Fruit fly (Drosophila melanogaster) whole organism, embryonic: Measurements from ENCODE around the gene Actn.

Experiments used
- CG10267 ChIP-seq: fragments of 200-800 bp; sonication (Bioruptor generic); optimal IDR thresholded peaks from 2 replicates; lab custom pipeline; 2018; ENCODE audit warnings: missing biosample characterization, mild to moderate bottlenecking, missing genetic modification characterization, moderate library complexity
- CG10431 ChIP-seq: fragments of 200-800 bp; sonication (Bioruptor generic); optimal IDR thresholded peaks from 3 replicates; lab custom pipeline; 2018; ENCODE audit warnings: missing biosample characterization, mild to moderate bottlenecking, missing genetic modification characterization
- CG11085 ChIP-seq: fragments of 200-800 bp; sonication (Bioruptor generic); IDR thresholded peaks from 2 replicates; pipeline ENCODE4 v1.3.6; 2022; ENCODE audit warnings: missing biosample characterization, missing genetic modification characterization
- CG11398 ChIP-seq: fragments of 200-800 bp; sonication (Bioruptor generic); optimal IDR thresholded peaks from 2 replicates; lab custom pipeline; 2016; ENCODE audit warnings: missing biosample characterization, missing genetic modification characterization
- CG12155 ChIP-seq: fragments of 200-800 bp; sonication (Bioruptor generic); optimal IDR thresholded peaks from 3 replicates; lab custom pipeline; 2016; ENCODE audit warnings: missing biosample characterization, missing genetic modification characterization
- CG1233 ChIP-seq: fragments of 200-800 bp; sonication (Bioruptor generic); optimal IDR thresholded peaks from 4 replicates; lab custom pipeline; 2018; ENCODE audit warnings: missing biosample characterization, mild to moderate bottlenecking, missing genetic modification characterization
- CG12744 ChIP-seq: fragments of 200-800 bp; sonication (Bioruptor generic); optimal IDR thresholded peaks from 2 replicates; lab custom pipeline; 2016; ENCODE audit warnings: missing biosample characterization, missing genetic modification characterization
- CG13287 ChIP-seq: fragments of 200-800 bp; sonication (Bioruptor generic); IDR thresholded peaks from 2 replicates; pipeline ENCODE4 v1.3.6; 2022; ENCODE audit warnings: missing biosample characterization, missing genetic modification characterization; ENCODE audit not compliant: partially characterized antibody
- CG13624 ChIP-seq: fragments of 200-800 bp; sonication (Bioruptor generic); optimal IDR thresholded peaks from 2 replicates; lab custom pipeline; 2016; ENCODE audit warnings: missing biosample characterization, missing genetic modification characterization
- CG14014 ChIP-seq: fragments of 200-800 bp; sonication (Bioruptor generic); IDR thresholded peaks from 2 replicates; pipeline ENCODE4 v1.3.6; 2022; ENCODE audit warnings: missing biosample characterization, missing genetic modification characterization
- CG1647 ChIP-seq: fragments of 200-800 bp; sonication (Bioruptor generic); optimal IDR thresholded peaks from 3 replicates; lab custom pipeline; 2016; ENCODE audit warnings: missing biosample characterization, missing genetic modification characterization
- CG17568 ChIP-seq: fragments of 200-800 bp; sonication (Bioruptor generic); optimal IDR thresholded peaks from 2 replicates; lab custom pipeline; 2018; ENCODE audit warnings: missing biosample characterization, mild to moderate bottlenecking, missing genetic modification characterization, moderate library complexity
- CG17612 ChIP-seq: fragments of 200-800 bp; sonication (Bioruptor generic); IDR thresholded peaks from 2 replicates; pipeline ENCODE4 v1.3.6; 2022; ENCODE audit warnings: missing biosample characterization, missing genetic modification characterization
- CG18619 ChIP-seq: fragments of 200-800 bp; sonication (Bioruptor generic); optimal IDR thresholded peaks from 3 replicates; lab custom pipeline; 2017; ENCODE audit warnings: missing biosample characterization, mild to moderate bottlenecking, missing genetic modification characterization
- CG2678 ChIP-seq: fragments of 200-800 bp; sonication (Bioruptor generic); optimal IDR thresholded peaks from 3 replicates; lab custom pipeline; 2019; ENCODE audit warnings: missing biosample characterization, mild to moderate bottlenecking, missing genetic modification characterization, moderate library complexity
- CG3163 ChIP-seq: fragments of 200-800 bp; sonication (Bioruptor generic); optimal IDR thresholded peaks from 3 replicates; lab custom pipeline; 2016; ENCODE audit warnings: missing biosample characterization, missing genetic modification characterization
- CG32532 ChIP-seq: fragments of 200-800 bp; sonication (Bioruptor generic); IDR thresholded peaks from 2 replicates; pipeline ENCODE4 v1.3.6; 2022; ENCODE audit warnings: missing biosample characterization, missing genetic modification characterization
- CG33557 ChIP-seq: fragments of 200-800 bp; sonication (Bioruptor generic); optimal IDR thresholded peaks from 2 replicates; lab custom pipeline; 2019; ENCODE audit warnings: missing biosample characterization, mild to moderate bottlenecking, missing genetic modification characterization, moderate library complexity
- CG4360 ChIP-seq: fragments of 200-800 bp; sonication (Bioruptor generic); IDR thresholded peaks from 2 replicates; pipeline ENCODE4 v1.3.6; 2022; ENCODE audit warnings: missing biosample characterization, missing genetic modification characterization
- CG4404 ChIP-seq: fragments of 200-800 bp; sonication (Bioruptor generic); IDR thresholded peaks from 2 replicates; pipeline ENCODE4 v1.3.6; 2022; ENCODE audit warnings: missing biosample characterization, missing genetic modification characterization
- CG6254 ChIP-seq: fragments of 200-800 bp; sonication (Bioruptor generic); optimal IDR thresholded peaks from 3 replicates; lab custom pipeline; 2017; ENCODE audit warnings: mild to moderate bottlenecking, missing biosample characterization, missing genetic modification reagents, missing genetic modification characterization
- CG6813 ChIP-seq: fragments of 200-800 bp; sonication (Bioruptor generic); optimal IDR thresholded peaks from 2 replicates; lab custom pipeline; 2017; ENCODE audit warnings: missing biosample characterization, missing genetic modification characterization, mild to moderate bottlenecking, moderate library complexity, missing genetic modification reagents
- CG8765 ChIP-seq: fragments of 200-800 bp; sonication (Bioruptor generic); IDR thresholded peaks from 2 replicates; pipeline ENCODE4 v1.3.6; 2022; ENCODE audit warnings: missing biosample characterization, missing genetic modification characterization
- CG9797 ChIP-seq: fragments of 200-800 bp; sonication (Bioruptor generic); optimal IDR thresholded peaks from 3 replicates; lab custom pipeline; 2018; ENCODE audit warnings: missing biosample characterization, mild to moderate bottlenecking, missing genetic modification characterization
- CG9876 ChIP-seq: fragments of 200-800 bp; sonication (Bioruptor generic); optimal IDR thresholded peaks from 2 replicates; lab custom pipeline; 2016; ENCODE audit warnings: missing biosample characterization, missing genetic modification characterization
- Dad ChIP-seq: fragments of 200-800 bp; sonication (Bioruptor generic); optimal IDR thresholded peaks from 3 replicates; lab custom pipeline; 2016; ENCODE audit warnings: missing biosample characterization, missing genetic modification characterization
- Hr78 ChIP-seq, 2 experiments: fragments of 200-800 bp in 1 of 2; fragments of >200 bp in 1 of 2; sonication (Bioruptor generic) in 1 of 2; optimal IDR thresholded peaks; 2 replicates each; lab custom pipeline; 2017 to 2019; ENCODE audit warnings: missing biosample characterization in 2 of 2, missing genetic modification characterization in 2 of 2, mild to moderate bottlenecking in 1 of 2, moderate library complexity in 1 of 2
- Kr ChIP-seq: fragments of 200-800 bp; sonication (Bioruptor generic); optimal IDR thresholded peaks from 2 replicates; lab custom pipeline; 2017; ENCODE audit warnings: missing biosample characterization, mild to moderate bottlenecking, missing genetic modification characterization
- NFAT ChIP-seq: fragments of 200-800 bp; sonication (Bioruptor generic); IDR thresholded peaks from 2 replicates; pipeline ENCODE4 v1.3.6; 2022; ENCODE audit warnings: missing biosample characterization, missing genetic modification characterization
- Optix ChIP-seq: fragments of 200-800 bp; sonication (Bioruptor generic); IDR thresholded peaks from 3 replicates; pipeline ENCODE4 v1.3.6; 2022; ENCODE audit warnings: missing biosample characterization, missing genetic modification characterization
- Ptx1 ChIP-seq: fragments of 200-800 bp; sonication (Bioruptor generic); IDR thresholded peaks from 2 replicates; pipeline ENCODE4 v1.3.6; 2022; ENCODE audit warnings: missing biosample characterization, missing genetic modification characterization
- Rfx ChIP-seq: fragments of 200-800 bp; sonication (Bioruptor generic); IDR thresholded peaks from 2 replicates; pipeline ENCODE4 v1.3.6; 2022; ENCODE audit warnings: missing biosample characterization, missing genetic modification characterization
- Six4 ChIP-seq: fragments of 200-800 bp; sonication (Bioruptor generic); optimal IDR thresholded peaks from 2 replicates; lab custom pipeline; 2016; ENCODE audit warnings: missing biosample characterization, missing genetic modification characterization
- Sox102F ChIP-seq: fragments of 200-800 bp; sonication (Bioruptor generic); optimal IDR thresholded peaks from 2 replicates; lab custom pipeline; 2018; ENCODE audit warnings: missing biosample characterization, mild to moderate bottlenecking, missing genetic modification characterization, moderate library complexity
- Sry-δ ChIP-seq: fragments of 200-800 bp; sonication (Bioruptor generic); optimal IDR thresholded peaks from 2 replicates; lab custom pipeline; 2016; ENCODE audit warnings: missing biosample characterization, missing genetic modification characterization
- bab2 ChIP-seq: fragments of 200-800 bp; sonication (Bioruptor generic); optimal IDR thresholded peaks from 2 replicates; lab custom pipeline; 2016; ENCODE audit warnings: missing biosample characterization, missing genetic modification characterization
- bigmax ChIP-seq: fragments of 200-800 bp; sonication (Bioruptor generic); optimal IDR thresholded peaks from 2 replicates; lab custom pipeline; 2018; ENCODE audit warnings: missing biosample characterization, mild to moderate bottlenecking, missing genetic modification characterization
- cad ChIP-seq: fragments of >200 bp; optimal IDR thresholded peaks from 2 replicates; lab custom pipeline; 2017; ENCODE audit warnings: missing biosample characterization, missing genetic modification characterization
- chif ChIP-seq, 2 experiments: fragments of 200-800 bp; sonication (Bioruptor generic); optimal IDR thresholded peaks; 3 replicates each; lab custom pipeline; 2016; ENCODE audit warnings: missing biosample characterization in 2 of 2, missing genetic modification characterization in 2 of 2
- croc ChIP-seq: fragments of 200-800 bp; sonication (Bioruptor generic); conservative IDR thresholded peaks from 3 replicates; pipeline ENCODE4 v1.3.6; 2022; ENCODE audit warnings: missing biosample characterization, missing genetic modification characterization
- danr ChIP-seq: fragments of 200-800 bp; sonication (Bioruptor generic); IDR thresholded peaks from 2 replicates; pipeline ENCODE4 v1.3.6; 2022; ENCODE audit warnings: missing biosample characterization, missing genetic modification characterization
- eve ChIP-seq, 2 experiments: fragments of >200 bp; optimal IDR thresholded peaks; 2 replicates each; lab custom pipeline; 2017; ENCODE audit warnings: missing biosample characterization in 2 of 2, missing genetic modification characterization in 2 of 2
- fd64A ChIP-seq: fragments of 200-800 bp; sonication (Bioruptor generic); optimal IDR thresholded peaks from 3 replicates; lab custom pipeline; 2018; ENCODE audit warnings: missing biosample characterization, mild to moderate bottlenecking, missing genetic modification characterization
- gcm2 ChIP-seq: fragments of 200-800 bp; sonication (Bioruptor generic); optimal IDR thresholded peaks from 2 replicates; lab custom pipeline; 2016; ENCODE audit warnings: missing biosample characterization, missing genetic modification characterization
- grau ChIP-seq: fragments of 200-800 bp; optimal IDR thresholded peaks from 3 replicates; lab custom pipeline; 2019; ENCODE audit warnings: missing biosample characterization, mild to moderate bottlenecking, missing genetic modification characterization, moderate library complexity
- hbn ChIP-seq: fragments of 200-800 bp; sonication (Bioruptor generic); IDR thresholded peaks from 2 replicates; pipeline ENCODE4 v1.3.6; 2022; ENCODE audit warnings: missing biosample characterization, missing genetic modification characterization; ENCODE audit not compliant: partially characterized antibody
- nerfin-2 ChIP-seq: fragments of 200-800 bp; sonication (Bioruptor generic); IDR thresholded peaks from 2 replicates; pipeline ENCODE4 v1.3.6; 2022; ENCODE audit warnings: missing biosample characterization, missing genetic modification characterization; ENCODE audit not compliant: partially characterized antibody
- org-1 ChIP-seq: fragments of 200-800 bp; sonication (Bioruptor generic); optimal IDR thresholded peaks from 2 replicates; lab custom pipeline; 2017; ENCODE audit warnings: missing biosample characterization, missing genetic modification characterization
- pho ChIP-seq: fragments of 200-800 bp; sonication (Bioruptor generic); optimal IDR thresholded peaks from 2 replicates; lab custom pipeline; 2016; ENCODE audit warnings: missing biosample characterization, missing genetic modification characterization
- phol ChIP-seq: fragments of 200-800 bp; sonication (Bioruptor generic); optimal IDR thresholded peaks from 3 replicates; lab custom pipeline; 2018; ENCODE audit warnings: missing biosample characterization, mild to moderate bottlenecking, missing genetic modification characterization, moderate library complexity
- trem ChIP-seq: fragments of 200-800 bp; optimal IDR thresholded peaks from 3 replicates; lab custom pipeline; 2019; ENCODE audit warnings: missing biosample characterization, mild to moderate bottlenecking, missing genetic modification characterization, moderate library complexity
- wek ChIP-seq: fragments of 200-800 bp; sonication (Bioruptor generic); optimal IDR thresholded peaks from 3 replicates; lab custom pipeline; 2018; ENCODE audit warnings: missing biosample characterization, mild to moderate bottlenecking, missing genetic modification characterization, moderate library complexity

Actn gene

DNA sequence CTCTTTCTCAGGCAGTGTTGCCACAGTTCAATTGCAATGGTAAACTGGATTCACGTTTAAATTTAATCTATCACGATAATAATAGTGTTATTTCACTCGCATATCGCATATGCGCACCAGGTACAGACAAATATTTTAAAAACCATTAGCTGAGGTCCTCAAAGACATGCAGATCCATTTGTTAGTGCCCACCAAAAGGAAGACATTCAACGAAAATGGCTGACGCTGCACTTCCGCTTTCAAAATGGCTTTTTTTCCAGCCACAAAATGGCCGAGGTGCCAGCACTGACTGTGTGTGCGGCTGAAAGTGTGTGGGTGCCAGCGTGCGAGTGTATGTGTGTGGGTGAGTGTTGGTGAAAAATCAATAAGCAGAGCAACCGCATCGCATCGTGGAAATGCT, 19.0 kb upstream of the Actn start (continued):
- TF ChIP-seq nerfin-2 (GFP tag; lab: Robert Waterston, UW) = no peak
- peak; percentile 42 for TF ChIP-seq grau (tag; lab: Kevin White, UChicago)
- TF ChIP-seq bigmax (GFP tag; lab: Kevin White, UChicago) = no peak
- TF ChIP-seq CG32532 (GFP tag; lab: Robert Waterston, UW) = no peak
- no peak for TF ChIP-seq CG1647 (GFP tag; lab: Kevin White, UChicago)
- no peak for TF ChIP-seq Kr (GFP tag; lab: Kevin White, UChicago)
- no peak for TF ChIP-seq gcm2 (GFP tag; lab: Kevin White, UChicago)
- peak; percentile 50 for TF ChIP-seq wek (GFP tag; lab: Kevin White, UChicago)
- peak; percentile 34 for TF ChIP-seq CG18619
- TF ChIP-seq Sry-δ (GFP tag; lab: Kevin White, UChicago) = peak; percentile 20
- TF ChIP-seq CG3163 (GFP tag; lab: Kevin White, UChicago) = no peak
- peak; percentile 47 for TF ChIP-seq CG10431
- no peak for TF ChIP-seq eve (GFP tag; optimal IDR thresholded peaks at IDR 0.05; lab: Kevin White, UChicago)
- TF ChIP-seq CG33557 (GFP tag; lab: Kevin White, UChicago) = peak; percentile 60
- no peak for TF ChIP-seq chif (GFP tag; optimal IDR thresholded peaks at IDR 0.05; lab: Kevin White, UChicago)
- peak; percentile 10 for TF ChIP-seq CG13624 (GFP tag; lab: Kevin White, UChicago)
- no peak for TF ChIP-seq Dad (GFP tag; lab: Kevin White, UChicago)
- TF ChIP-seq croc (GFP tag; lab: Robert Waterston, UW) = 0 out of 3 replicates have a peak, but pooled peaks have one; percentile 12
- TF ChIP-seq CG9876 (GFP tag; lab: Kevin White, UChicago) = no peak
- TF ChIP-seq bab2 (GFP tag; lab: Kevin White, UChicago) = no peak
- TF ChIP-seq Ptx1 (GFP tag; lab: Robert Waterston, UW) = no peak; the same call in 1 of the 2 replicates
- TF ChIP-seq pho = no peak
- no peak for TF ChIP-seq CG14014 (GFP tag; lab: Robert Waterston, UW)
- peak; percentile 60 for TF ChIP-seq fd64A
- peak; percentile 65 for TF ChIP-seq CG2678 (tag; lab: Kevin White, UChicago)
- peak; percentile 88 for TF ChIP-seq phol (tag; lab: Kevin White, UChicago)
- TF ChIP-seq Six4 = peak; percentile 2
- no peak for TF ChIP-seq CG11398 (GFP tag; lab: Kevin White, UChicago)
- TF ChIP-seq CG12744 = no peak
- TF ChIP-seq CG10267 (tag; lab: Kevin White, UChicago) = peak; percentile 40
- TF ChIP-seq hbn (GFP tag; lab: Robert Waterston, UW) = no peak
- peak; percentile 47 for TF ChIP-seq CG6813 (GFP tag; lab: Kevin White, UChicago)
- TF ChIP-seq CG17568 (GFP tag; lab: Kevin White, UChicago) = no peak
- TF ChIP-seq trem (tag; lab: Kevin White, UChicago) = no peak
- no peak for TF ChIP-seq Optix (GFP tag; lab: Robert Waterston, UW)
- no peak for TF ChIP-seq CG4404 (GFP tag; lab: Robert Waterston, UW)
- no peak for TF ChIP-seq CG17612 (GFP tag; lab: Robert Waterston, UW)
- no peak for TF ChIP-seq CG12155 (GFP tag; lab: Kevin White, UChicago)
- no peak for TF ChIP-seq CG8765 (GFP tag; lab: Robert Waterston, UW)
- peak; percentile 32; the same call in 1 of the 2 replicates for TF ChIP-seq Rfx (GFP tag; lab: Robert Waterston, UW)
- TF ChIP-seq CG13287 (GFP tag; lab: Robert Waterston, UW) = no peak
- no peak for TF ChIP-seq CG11085 (GFP tag; lab: Robert Waterston, UW)
- TF ChIP-seq CG4360 (GFP tag; lab: Robert Waterston, UW) = no peak
- TF ChIP-seq danr (GFP tag; lab: Robert Waterston, UW) = no peak
- TF ChIP-seq NFAT (GFP tag; lab: Robert Waterston, UW) = no peak
- TF ChIP-seq CG1233 (GFP tag; lab: Kevin White, UChicago) = peak; percentile 66
- peak; percentile 36 for TF ChIP-seq CG6254 (GFP tag; lab: Kevin White, UChicago)
- peak; percentile 20 for TF ChIP-seq Sox102F (GFP tag; lab: Kevin White, UChicago)
- TF ChIP-seq cad (GFP tag; lab: Kevin White, UChicago) = no peak
- TF ChIP-seq CG9797 (GFP tag; lab: Kevin White, UChicago) = no peak
- TF ChIP-seq Hr78 (GFP tag; optimal IDR thresholded peaks at IDR 0.05; lab: Kevin White, UChicago) = peak in 1 of 2 experiments; percentile 18
- no peak for TF ChIP-seq org-1 (GFP tag; lab: Kevin White, UChicago)
